Worm (Caenorhabditis elegans) whole organism, early embryonic: ENCODE results near the gene C18D4.3.

ENCODE experiments used
- F13C5.2 ChIP-seq: sonication (generic microtip); optimal IDR thresholded peaks from 2 replicates; lab custom pipeline; 2017; ENCODE audit warnings: mild to moderate bottlenecking, missing genetic modification characterization, inconsistent platforms, missing compliant biosample characterization
- ama-1 ChIP-seq: fragments of 150-350 bp; optimal IDR thresholded peaks from 2 replicates; lab custom pipeline; 2014
- ceh-36 ChIP-seq: sonication (generic microtip); optimal IDR thresholded peaks from 2 replicates; lab custom pipeline; 2016; ENCODE audit warnings: missing genetic modification characterization, inconsistent platforms, missing compliant biosample characterization
- flt-1 ChIP-seq: fragments of 200-800 bp; sonication (Bioruptor generic); IDR thresholded peaks from 2 replicates; pipeline ENCODE4 v1.3.6; 2022; ENCODE audit warnings: missing genetic modification characterization, missing compliant biosample characterization
- hnd-1 ChIP-seq: sonication (generic microtip); optimal IDR thresholded peaks from 2 replicates; lab custom pipeline; 2016; ENCODE audit warnings: missing genetic modification characterization, missing compliant biosample characterization
- pes-1 ChIP-seq: fragments of 200-800 bp; sonication (Bioruptor generic); IDR thresholded peaks from 2 replicates; pipeline ENCODE4 v1.3.6; 2022; ENCODE audit warnings: missing genetic modification reagents, missing genetic modification characterization, missing compliant biosample characterization
- scrt-1 ChIP-seq: fragments of 200-800 bp; sonication (Bioruptor generic); IDR thresholded peaks from 2 replicates; pipeline ENCODE4 v1.3.6; 2022; ENCODE audit warnings: missing genetic modification characterization, missing compliant biosample characterization
- tra-4 ChIP-seq: sonication (generic microtip); optimal IDR thresholded peaks from 2 replicates; lab custom pipeline; 2017; ENCODE audit warnings: missing genetic modification characterization, missing compliant biosample characterization

DNA sequence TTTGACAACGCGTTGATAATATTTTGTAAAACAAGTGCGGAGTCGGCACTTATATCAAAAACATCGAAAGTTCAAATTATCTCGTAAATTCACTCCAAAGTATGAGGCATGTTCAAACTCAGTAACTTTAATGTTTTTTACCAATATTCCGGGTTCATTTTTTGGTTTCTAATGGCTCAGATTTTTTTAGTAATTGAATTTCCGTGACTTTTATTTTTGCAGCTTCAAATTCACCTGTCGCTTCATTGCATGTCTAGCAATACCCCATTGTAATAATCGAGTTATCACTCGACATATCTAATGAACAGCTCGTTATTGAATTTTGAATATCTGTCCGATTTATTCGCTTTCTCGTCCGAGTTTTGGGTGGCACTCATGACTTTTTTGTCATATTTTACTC lies 4.9 kb downstream of the C18D4.3 start, which contains the start of gene srz-90:
- no peak for TF ChIP-seq ama-1 (lab: Kevin White, UChicago)
- TF ChIP-seq flt-1, result no peak
- TF ChIP-seq hnd-1, result no peak
- TF ChIP-seq F13C5.2 (tag; lab: Kevin White, UChicago), result no peak
- TF ChIP-seq pes-1, result no peak
- TF ChIP-seq ceh-36 (tag; lab: Kevin White, UChicago), result no peak
- no peak for TF ChIP-seq scrt-1
- TF ChIP-seq tra-4 (tag; lab: Kevin White, UChicago), result no peak
